Worm (Caenorhabditis elegans): ENCODE results near the gene cyd-1.
"Not testable (repeated sequence)": the region's sequence is repeated elsewhere in the genome, so short reads cannot be mapped to it uniquely, and the experiment has no call there.

cyd-1 gene

DNA sequence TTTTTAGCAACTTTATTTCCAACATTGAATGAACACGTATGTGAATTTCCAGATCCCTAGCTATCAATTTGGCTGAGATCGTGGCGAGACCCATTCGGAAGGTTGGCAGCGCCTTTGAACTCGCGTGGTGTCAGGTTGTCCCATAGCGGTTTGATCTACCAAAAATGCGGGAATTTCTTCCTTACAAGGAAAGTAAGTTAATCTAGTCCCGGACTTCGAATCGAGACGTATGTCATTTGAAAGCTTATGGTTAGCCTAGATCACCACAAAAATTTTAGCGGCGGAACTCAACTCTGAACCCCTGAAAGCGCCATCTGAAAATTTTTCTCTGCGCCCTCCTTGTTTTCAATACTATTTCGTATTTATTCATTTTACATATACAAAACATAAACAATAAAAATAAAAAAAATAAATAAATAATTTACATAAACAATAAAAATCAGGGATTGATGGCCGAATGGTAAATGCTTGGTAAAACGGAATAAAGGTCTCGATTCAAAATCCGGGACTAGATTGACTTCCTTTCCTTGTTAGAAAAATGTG, 51.3 kb downstream of the cyd-1 start, which contains the start of gene F18A11.2:
TSS of gene F18A11.2 (plus strand) at position 51 of the 543 bp plus-strand sequence.
- not testable (repeated sequence) for TF ChIP-seq ceh-2 (tag; optimal IDR thresholded peaks at IDR 0.05); mec-3 (tag; optimal IDR thresholded peaks at IDR 0.05; ENCODE audit: borderline replicate concordance); lin-11 (tag; optimal IDR thresholded peaks at IDR 0.05)

DNA sequence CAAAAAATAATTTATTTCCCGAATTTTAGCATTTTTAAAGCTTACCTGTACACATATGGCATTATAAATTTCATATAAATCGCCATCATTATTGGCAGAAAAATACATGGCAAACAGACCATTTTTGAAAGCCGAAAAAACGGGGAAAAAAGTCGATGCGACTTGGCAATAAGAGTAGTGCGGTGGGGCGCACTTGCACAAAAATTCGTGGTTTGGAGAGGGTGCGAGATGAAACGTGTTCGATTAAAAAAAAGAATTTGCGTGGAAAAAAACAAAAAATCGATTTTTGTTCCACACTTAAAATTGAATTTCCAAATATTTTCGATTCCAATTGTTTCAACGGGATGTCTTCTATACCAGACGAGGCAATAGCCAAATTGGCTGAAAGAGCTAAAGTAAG, 56.3 kb downstream of the cyd-1 start, which contains the start of gene F18A11.3:
TSS of gene F18A11.3 (minus strand) at position 125 of the 400 bp plus-strand sequence.
- TF ChIP-seq hlh-8 (tag; optimal IDR thresholded peaks at IDR 0.05) (no peak), ceh-48 (tag; optimal IDR thresholded peaks at IDR 0.05) (peak; percentile 55), ref-2 (tag; optimal IDR thresholded peaks at IDR 0.05) (peak; percentile 1), elt-2 (tag; optimal IDR thresholded peaks at IDR 0.05) (no peak), che-1 (tag; optimal IDR thresholded peaks at IDR 0.05) (no peak), rnt-1 (tag; optimal IDR thresholded peaks at IDR 0.05) (no peak), ceh-14 (tag; optimal IDR thresholded peaks at IDR 0.05) (no peak), nhr-11 (tag; optimal IDR thresholded peaks at IDR 0.05) (no peak)

All from whole organism, late embryonic.